Worm (Caenorhabditis elegans) whole organism, L3 larva: ENCODE results near the gene dmd-7.

Experiments
- ZK546.5 ChIP-seq: sonication (generic microtip); optimal IDR thresholded peaks from 2 replicates; lab custom pipeline; 2017; ENCODE audit warnings: missing biosample characterization, missing genetic modification characterization
- aly-2 ChIP-seq: fragments of 150-350 bp; optimal IDR thresholded peaks from 2 replicates; lab custom pipeline; 2014; ENCODE audit warnings: missing biosample characterization, missing genetic modification characterization
- ama-1 ChIP-seq: fragments of 150-350 bp; optimal IDR thresholded peaks from 2 replicates; lab custom pipeline; 2018
- ceh-82 ChIP-seq: fragments of 150-350 bp; optimal IDR thresholded peaks from 2 replicates; lab custom pipeline; 2014; ENCODE audit warnings: missing biosample characterization, missing genetic modification characterization
- lin-15B ChIP-seq: fragments of 150-350 bp; optimal IDR thresholded peaks from 2 replicates; lab custom pipeline; 2014; ENCODE audit warnings: missing biosample characterization, missing genetic modification characterization
- lin-39 ChIP-seq: fragments of 150-350 bp; optimal IDR thresholded peaks from 2 replicates; lab custom pipeline; 2018; ENCODE audit warnings: missing biosample characterization, missing genetic modification reagents, missing genetic modification characterization
- mdl-1 ChIP-seq: fragments of 150-350 bp; optimal IDR thresholded peaks from 2 replicates; lab custom pipeline; 2014; ENCODE audit warnings: missing biosample characterization, missing genetic modification characterization
- nhr-12 ChIP-seq: fragments of 150-350 bp; optimal IDR thresholded peaks from 2 replicates; lab custom pipeline; 2014; ENCODE audit warnings: missing biosample characterization, missing genetic modification characterization
- nhr-25 ChIP-seq: sonication (generic microtip); optimal IDR thresholded peaks from 2 replicates; lab custom pipeline; 2017; ENCODE audit warnings: missing biosample characterization, missing genetic modification characterization
- sea-2 ChIP-seq: fragments of 150-350 bp; sonication (generic microtip); optimal IDR thresholded peaks from 4 replicates; lab custom pipeline; 2014; ENCODE audit warnings: missing biosample characterization, missing genetic modification reagents, missing genetic modification characterization
- snpc-4 ChIP-seq: fragments of 150-350 bp; optimal IDR thresholded peaks from 2 replicates; lab custom pipeline; 2014; ENCODE audit warnings: missing biosample characterization, missing genetic modification characterization

DNA sequence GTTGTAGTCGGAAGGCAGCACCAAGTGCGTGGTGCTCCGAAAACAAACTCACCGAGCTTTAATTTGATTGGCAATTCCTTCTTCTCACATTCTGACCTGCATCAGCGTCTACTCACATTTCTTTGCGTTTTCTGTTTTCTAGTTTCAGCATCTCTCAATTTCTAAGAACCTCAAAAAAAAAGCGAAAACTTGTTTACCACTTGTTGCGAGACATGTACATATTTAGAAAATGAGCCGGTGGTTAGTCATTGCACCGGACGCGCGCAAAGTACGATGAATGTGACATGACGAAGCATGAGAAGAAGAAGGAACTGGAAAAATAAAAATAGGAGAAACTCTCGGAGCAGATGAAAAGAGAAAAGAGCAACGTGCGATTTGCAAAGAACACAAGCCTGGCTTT lies 2.1 kb upstream of the dmd-7 start:
- no peak for TF ChIP-seq mdl-1 (tag; lab: Kevin White, UChicago)
- no peak for TF ChIP-seq sea-2 (GFP tag; lab: Kevin White, UChicago)
- no peak for TF ChIP-seq ceh-82 (tag; lab: Kevin White, UChicago)
- TF ChIP-seq lin-15B (tag; lab: Kevin White, UChicago): no peak
- no peak for TF ChIP-seq lin-39
- no peak for TF ChIP-seq aly-2
- no peak for TF ChIP-seq ama-1 (lab: Kevin White, UChicago)
- no peak for TF ChIP-seq nhr-25 (tag; lab: Kevin White, UChicago)
- TF ChIP-seq snpc-4 (tag; lab: Kevin White, UChicago): no peak
- TF ChIP-seq nhr-12 (tag; lab: Kevin White, UChicago): no peak
- no peak for TF ChIP-seq ZK546.5 (tag; lab: Kevin White, UChicago)
